Fruit fly (Drosophila melanogaster): Measurements from ENCODE around the gene CG31633.

dm6 chr2L:6671409-6671808, 15.3 kb upstream of the CG31633 start:
- TF ChIP-seq Crg-1 (GFP tag; optimal IDR thresholded peaks at IDR 0.05) (no peak), kay (GFP tag; ENCODE audit: borderline replicate concordance) (no peak), CG7101 (tag; optimal IDR thresholded peaks at IDR 0.05) (no peak), bab1 (GFP tag; optimal IDR thresholded peaks at IDR 0.05) (no peak), CG7045 (GFP tag; optimal IDR thresholded peaks at IDR 0.05) (no peak), cic (GFP tag; optimal IDR thresholded peaks at IDR 0.05) (no peak), cnc (optimal IDR thresholded peaks at IDR 0.05) (no peak), CG14711 (tag; optimal IDR thresholded peaks at IDR 0.05) (no peak), ovo (GFP tag; optimal IDR thresholded peaks at IDR 0.05) (no peak), Hr96 (GFP tag; optimal IDR thresholded peaks at IDR 0.05) (no peak), CG33017 (tag; optimal IDR thresholded peaks at IDR 0.05) (no peak), CG5204 (GFP tag; optimal IDR thresholded peaks at IDR 0.05) (no peak), Clk (GFP tag; optimal IDR thresholded peaks at IDR 0.05) (no peak), CG11617 (GFP tag; optimal IDR thresholded peaks at IDR 0.05) (no peak)
